Worm (Caenorhabditis elegans) whole organism, early embryonic: ENCODE measurements around the gene C08E3.1.

Source experiments
- B0310.2 ChIP-seq: sonication (generic microtip); optimal IDR thresholded peaks from 2 replicates; lab custom pipeline; 2016; ENCODE audit warnings: mild to moderate bottlenecking, missing genetic modification characterization, missing compliant biosample characterization
- hmg-4 ChIP-seq: fragments of 200-800 bp; sonication (Bioruptor generic); optimal IDR thresholded peaks from 2 replicates; lab custom pipeline; 2018; ENCODE audit warnings: mild to moderate bottlenecking, missing genetic modification characterization, missing compliant biosample characterization
- scrt-1 ChIP-seq: fragments of 200-800 bp; sonication (Bioruptor generic); IDR thresholded peaks from 2 replicates; pipeline ENCODE4 v1.3.6; 2022; ENCODE audit warnings: missing genetic modification characterization, missing compliant biosample characterization
- tbx-37 ChIP-seq: fragments of 200-800 bp; sonication (Bioruptor generic); conservative IDR thresholded peaks from 2 replicates; pipeline ENCODE4 v1.3.6; 2022; ENCODE audit warnings: missing genetic modification reagents, missing genetic modification characterization, missing compliant biosample characterization

C08E3.1 gene

ce11 chrII:1682218-1682617 is 48.6 kb downstream of the C08E3.1 start, which contains the start of gene fbxb-26:
Gene fbxb-26 (plus strand): TSS chrII:1682518.
- TF ChIP-seq hmg-4 (GFP tag; lab: Kevin White, UChicago) (no peak), B0310.2 (no peak), scrt-1 (GFP tag; lab: Robert Waterston, UW) (no peak), tbx-37 (GFP tag; lab: Robert Waterston, UW) (no peak)
